In genomic region chr4:60001-60997, dm6 we compare ENCODE assay signal across 1 fruit fly cellular context.
TF ChIP-seq lines count a peak whose summit lies in the region.

No protein-coding gene starts in this region.

TF ChIP-seq in whole organism, embryonic, 481 proteins besides CTCF, POLR2A, EP300 and RAD21 (continued from another document):
- peak in 1 of 2 experiments; percentile 52 for TF ChIP-seq Eip74EF (GFP tag; optimal IDR thresholded peaks at IDR 0.05; lab: Kevin White, UChicago)
- TF ChIP-seq row (GFP tag; IDR thresholded peaks at IDR 0.05; lab: Robert Waterston, UW), result peak; percentile 60; the same call in 1 of the 3 replicates
- TF ChIP-seq pfk (GFP tag; optimal IDR thresholded peaks at IDR 0.05; lab: Kevin White, UChicago), result peak; percentile 52
- no peak for TF ChIP-seq ftz-f1 (GFP tag; optimal IDR thresholded peaks at IDR 0.05; lab: Kevin White, UChicago)
- TF ChIP-seq CG7372 (GFP tag; IDR thresholded peaks at IDR 0.05; lab: Robert Waterston, UW), result no peak
- peak; percentile 64 for TF ChIP-seq twi (tag; optimal IDR thresholded peaks at IDR 0.05; lab: Kevin White, UChicago)
- TF ChIP-seq CG8089 (GFP tag; optimal IDR thresholded peaks at IDR 0.05; lab: Kevin White, UChicago), result no peak
- peak; percentile 12 for TF ChIP-seq CG11504 (tag; optimal IDR thresholded peaks at IDR 0.05; lab: Kevin White, UChicago)
- TF ChIP-seq CG1233 (GFP tag; optimal IDR thresholded peaks at IDR 0.05; lab: Kevin White, UChicago), result peak; percentile 13
- peak; percentile 30 for TF ChIP-seq CG17385 (GFP tag; optimal IDR thresholded peaks at IDR 0.05; lab: Kevin White, UChicago)
- peak in 1 of 2 experiments; percentile 75 for TF ChIP-seq eve (GFP tag; optimal IDR thresholded peaks at IDR 0.05; lab: Kevin White, UChicago)
- peak in 1 of 3 experiments; percentile 39 for TF ChIP-seq lola (GFP tag; optimal IDR thresholded peaks at IDR 0.05; lab: Kevin White, UChicago)
- no peak for TF ChIP-seq scrt (GFP tag; optimal IDR thresholded peaks at IDR 0.05; lab: Kevin White, UChicago)
- peak in 1 of 2 experiments; percentile 10 for TF ChIP-seq tll (GFP tag; optimal IDR thresholded peaks at IDR 0.05; lab: Kevin White, UChicago)
- no peak for TF ChIP-seq Dp (GFP tag; optimal IDR thresholded peaks at IDR 0.05; lab: Kevin White, UChicago)
- TF ChIP-seq CG33557 (GFP tag; optimal IDR thresholded peaks at IDR 0.05; lab: Kevin White, UChicago), result peak; percentile 48
- TF ChIP-seq CG30403 (GFP tag; optimal IDR thresholded peaks at IDR 0.05; lab: Kevin White, UChicago), result peak; percentile 16
- peak; percentile 61 for TF ChIP-seq B-H2 (GFP tag; optimal IDR thresholded peaks at IDR 0.05; lab: Kevin White, UChicago)
- peak; percentile 33 for TF ChIP-seq ash1 (GFP tag; optimal IDR thresholded peaks at IDR 0.05; lab: Kevin White, UChicago)
- peak; percentile 99 for TF ChIP-seq pros (GFP tag; optimal IDR thresholded peaks at IDR 0.05; lab: Kevin White, UChicago)
- TF ChIP-seq CG12391 (tag; optimal IDR thresholded peaks at IDR 0.05; lab: Kevin White, UChicago), result peak; percentile 24
- peak; percentile 62 for TF ChIP-seq zen (tag; optimal IDR thresholded peaks at IDR 0.05; lab: Kevin White, UChicago)
- no peak for TF ChIP-seq CG6254 (GFP tag; optimal IDR thresholded peaks at IDR 0.05; lab: Kevin White, UChicago)
